Worm (Caenorhabditis elegans) whole organism, mixed stage, embryonic: ENCODE measurements around the gene faxc-1.

Source experiments
- M03D4.4 ChIP-seq: sonication (generic microtip); optimal IDR thresholded peaks from 2 replicates; lab custom pipeline; 2017; ENCODE audit warnings: mild to moderate bottlenecking, missing genetic modification characterization, missing compliant biosample characterization
- bed-3 ChIP-seq: fragments of 200-800 bp; sonication (Bioruptor generic); optimal IDR thresholded peaks from 3 replicates; lab custom pipeline; 2018; ENCODE audit warnings: mild to moderate bottlenecking, missing genetic modification characterization, moderate library complexity, missing compliant biosample characterization
- blmp-1 ChIP-seq: fragments of 150-350 bp; optimal IDR thresholded peaks from 2 replicates; lab custom pipeline; 2014; ENCODE audit warnings: missing biosample characterization, missing genetic modification characterization
- ceh-39 ChIP-seq: fragments of 150-350 bp; optimal IDR thresholded peaks from 2 replicates; lab custom pipeline; 2014; ENCODE audit warnings: missing biosample characterization, missing genetic modification characterization
- ceh-83 ChIP-seq: fragments of 200-800 bp; sonication (Bioruptor generic); optimal IDR thresholded peaks from 2 replicates; lab custom pipeline; 2018; ENCODE audit warnings: mild to moderate bottlenecking, missing genetic modification characterization, missing compliant biosample characterization
- ces-1 ChIP-seq: fragments of 150-350 bp; optimal IDR thresholded peaks from 2 replicates; lab custom pipeline; 2014; ENCODE audit warnings: missing biosample characterization, missing genetic modification reagents, missing genetic modification characterization
- cnd-1 ChIP-seq: fragments of 200-800 bp; sonication (Bioruptor generic); optimal IDR thresholded peaks from 2 replicates; lab custom pipeline; 2018; ENCODE audit warnings: mild to moderate bottlenecking, missing genetic modification characterization, missing compliant biosample characterization
- elt-1 ChIP-seq: sonication (generic microtip); optimal IDR thresholded peaks from 2 replicates; lab custom pipeline; 2017; ENCODE audit warnings: missing genetic modification characterization, mild to moderate bottlenecking, missing compliant biosample characterization, antibody characterized with exemption, moderate library complexity, borderline replicate concordance; ENCODE audit not compliant: insufficient read depth
- elt-3 ChIP-seq: fragments of 150-350 bp; optimal IDR thresholded peaks from 2 replicates; lab custom pipeline; 2014; ENCODE audit warnings: missing biosample characterization, missing genetic modification characterization
- flh-1 ChIP-seq: fragments of 200-800 bp; sonication (Bioruptor generic); optimal IDR thresholded peaks from 2 replicates; lab custom pipeline; 2018; ENCODE audit warnings: mild to moderate bottlenecking, missing genetic modification characterization, moderate library complexity, missing compliant biosample characterization
- ham-2 ChIP-seq: fragments of 200-800 bp; sonication (Bioruptor generic); optimal IDR thresholded peaks from 2 replicates; lab custom pipeline; 2018; ENCODE audit warnings: mild to moderate bottlenecking, missing genetic modification characterization, missing compliant biosample characterization
- hlh-1 ChIP-seq: fragments of 150-350 bp; optimal IDR thresholded peaks from 2 replicates; lab custom pipeline; 2014; ENCODE audit warnings: missing biosample characterization, missing genetic modification reagents, missing genetic modification characterization
- lin-13 ChIP-seq: fragments of 150-350 bp; optimal IDR thresholded peaks from 2 replicates; lab custom pipeline; 2014; ENCODE audit warnings: missing biosample characterization, missing genetic modification characterization
- lin-32 ChIP-seq: fragments of 200-800 bp; sonication (Bioruptor generic); optimal IDR thresholded peaks from 2 replicates; lab custom pipeline; 2018; ENCODE audit warnings: mild to moderate bottlenecking, missing genetic modification characterization, missing compliant biosample characterization
- lsy-2 ChIP-seq: fragments of 150-350 bp; optimal IDR thresholded peaks from 2 replicates; lab custom pipeline; 2014; ENCODE audit warnings: missing biosample characterization, missing genetic modification characterization
- mab-5 ChIP-seq: fragments of 150-350 bp; optimal IDR thresholded peaks from 2 replicates; lab custom pipeline; 2014; ENCODE audit warnings: missing biosample characterization, missing genetic modification characterization
- mep-1 ChIP-seq: fragments of 150-350 bp; optimal IDR thresholded peaks from 2 replicates; lab custom pipeline; 2017; ENCODE audit warnings: missing biosample characterization, missing genetic modification reagents, missing genetic modification characterization, inconsistent platforms
- mls-2 ChIP-seq: sonication (generic microtip); optimal IDR thresholded peaks from 2 replicates; lab custom pipeline; 2016; ENCODE audit warnings: mild to moderate bottlenecking, missing genetic modification characterization, moderate library complexity, missing compliant biosample characterization
- nhr-12 ChIP-seq: fragments of 150-350 bp; optimal IDR thresholded peaks from 2 replicates; lab custom pipeline; 2014; ENCODE audit warnings: missing biosample characterization, missing genetic modification characterization
- nhr-2 ChIP-seq: fragments of 150-350 bp; optimal IDR thresholded peaks from 2 replicates; lab custom pipeline; 2014; ENCODE audit warnings: missing biosample characterization, missing genetic modification characterization
- nhr-237 ChIP-seq: fragments of 150-350 bp; optimal IDR thresholded peaks from 2 replicates; lab custom pipeline; 2014; ENCODE audit warnings: missing biosample characterization, missing genetic modification characterization
- nhr-28 ChIP-seq: fragments of 150-350 bp; optimal IDR thresholded peaks from 2 replicates; lab custom pipeline; 2014; ENCODE audit warnings: missing biosample characterization, missing genetic modification characterization
- nhr-76 ChIP-seq: sonication (generic microtip); optimal IDR thresholded peaks from 2 replicates; lab custom pipeline; 2017; ENCODE audit warnings: missing biosample characterization, missing genetic modification characterization
- pha-4 ChIP-seq: fragments of 150-350 bp; optimal IDR thresholded peaks from 2 replicates; lab custom pipeline; 2018; ENCODE audit warnings: missing biosample characterization, missing genetic modification reagents, missing genetic modification characterization
- sem-2 ChIP-seq: fragments of 200-800 bp; sonication (Bioruptor generic); optimal IDR thresholded peaks from 2 replicates; lab custom pipeline; 2018; ENCODE audit warnings: mild to moderate bottlenecking, missing genetic modification characterization, missing compliant biosample characterization
- sptf-1 ChIP-seq: sonication (generic microtip); optimal IDR thresholded peaks from 2 replicates; lab custom pipeline; 2017; ENCODE audit warnings: mild to moderate bottlenecking, missing genetic modification characterization, moderate library complexity, missing compliant biosample characterization
- tbx-8 ChIP-seq: fragments of 200-800 bp; sonication (Bioruptor generic); optimal IDR thresholded peaks from 2 replicates; lab custom pipeline; 2018; ENCODE audit warnings: mild to moderate bottlenecking, missing genetic modification characterization, moderate library complexity, missing compliant biosample characterization
- unc-39 ChIP-seq: fragments of 150-350 bp; optimal IDR thresholded peaks from 2 replicates; lab custom pipeline; 2014; ENCODE audit warnings: missing biosample characterization, missing genetic modification characterization
- unc-62 ChIP-seq: fragments of 150-350 bp; optimal IDR thresholded peaks from 2 replicates; lab custom pipeline; 2014; ENCODE audit warnings: missing biosample characterization, missing genetic modification reagents, missing genetic modification characterization
- zip-8 ChIP-seq: fragments of 150-350 bp; optimal IDR thresholded peaks from 2 replicates; lab custom pipeline; 2014; ENCODE audit warnings: missing biosample characterization, missing genetic modification characterization

Gene faxc-1

DNA sequence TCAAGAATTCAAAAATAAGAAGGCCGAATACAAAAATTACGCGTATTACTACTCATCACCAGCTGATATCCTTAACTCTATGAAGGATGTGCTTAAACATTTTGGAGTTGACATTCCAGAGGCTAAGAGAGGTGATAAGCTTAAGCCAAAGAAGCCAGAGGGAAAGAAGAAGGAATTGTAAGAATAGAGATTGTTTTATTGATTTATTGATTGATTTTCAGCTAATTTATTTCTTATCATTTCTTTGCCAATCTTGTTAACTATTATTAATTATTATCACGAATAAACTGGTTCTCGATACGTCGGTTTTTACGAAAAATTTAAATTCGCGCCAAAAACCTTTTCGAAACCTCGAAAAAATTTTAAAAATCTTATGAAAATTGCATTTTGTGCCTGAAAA is 22.2 kb upstream of the faxc-1 start:
- no peak for TF ChIP-seq elt-1 (tag; lab: Kevin White, UChicago)
- TF ChIP-seq sem-2: no peak
- no peak for TF ChIP-seq pha-4 (tag; lab: Kevin White, UChicago)
- no peak for TF ChIP-seq elt-3 (tag; lab: Kevin White, UChicago)
- TF ChIP-seq lin-13 (tag; lab: Kevin White, UChicago): no peak
- TF ChIP-seq tbx-8 (GFP tag; lab: Kevin White, UChicago): no peak
- no peak for TF ChIP-seq nhr-2 (tag; lab: Kevin White, UChicago)
- no peak for TF ChIP-seq blmp-1
- TF ChIP-seq nhr-12 (tag; lab: Kevin White, UChicago): no peak
- no peak for TF ChIP-seq ces-1 (GFP tag; lab: Kevin White, UChicago)
- no peak for TF ChIP-seq mep-1 (tag; lab: Kevin White, UChicago)
- no peak for TF ChIP-seq ceh-39 (tag; lab: Kevin White, UChicago)
- TF ChIP-seq unc-39 (tag; lab: Kevin White, UChicago): no peak
- TF ChIP-seq flh-1: no peak
- TF ChIP-seq ceh-83: no peak

DNA sequence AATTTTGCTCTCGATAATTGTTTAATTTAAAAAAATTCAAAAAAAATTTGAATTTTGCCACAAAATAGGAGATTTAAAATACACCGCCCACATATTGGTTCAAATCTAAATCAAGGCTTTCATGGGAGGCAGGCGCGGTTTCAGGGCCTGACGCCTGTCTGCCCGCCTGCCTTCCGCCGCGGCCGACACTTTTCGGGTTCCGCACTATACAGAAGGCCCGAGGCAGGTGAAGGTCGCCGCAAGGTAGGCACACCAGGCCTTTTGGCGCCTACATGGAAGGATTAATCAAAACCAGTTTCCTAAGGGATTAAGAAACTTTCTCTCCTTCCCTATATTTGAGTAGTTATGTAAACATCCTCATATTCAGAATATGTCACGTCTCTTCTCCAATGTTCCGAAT is 21.4 kb upstream of the faxc-1 start, which contains the start of gene Y57A10A.24:
TSS of gene Y57A10A.24 (plus strand) at position 396 of the 400 bp plus-strand sequence.
- TF ChIP-seq ces-1 (GFP tag; lab: Kevin White, UChicago): no peak
- TF ChIP-seq sptf-1 (tag; lab: Kevin White, UChicago): peak; percentile 17

DNA sequence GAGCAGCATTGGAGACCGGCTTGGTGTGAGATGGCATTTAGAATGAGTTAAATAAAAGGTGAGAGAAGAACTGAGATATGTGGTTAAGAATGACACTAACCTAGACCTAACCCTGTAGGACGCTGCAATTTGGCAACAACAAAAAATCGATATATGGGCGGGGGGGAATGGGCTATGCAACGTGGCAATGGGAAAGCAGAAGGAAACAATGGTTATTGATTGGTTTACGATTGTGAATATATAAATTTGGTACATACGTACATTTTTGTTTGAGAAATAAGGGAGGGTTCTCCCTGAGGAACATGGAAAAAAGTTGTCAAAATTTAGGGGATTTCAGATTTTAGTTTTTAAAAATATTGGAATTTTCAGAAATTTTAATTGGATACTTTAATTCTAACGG is 14.9 kb upstream of the faxc-1 start, which contains the start of gene tag-276:
TSS of gene tag-276 (minus strand) at position 101 of the 400 bp plus-strand sequence.
- TF ChIP-seq nhr-28 (no peak), pha-4 (tag; lab: Kevin White, UChicago) (no peak), cnd-1 (tag; lab: Kevin White, UChicago) (no peak), nhr-237 (no peak), nhr-76 (no peak)
- TF ChIP-seq, all 35 proteins: peak for 0

DNA sequence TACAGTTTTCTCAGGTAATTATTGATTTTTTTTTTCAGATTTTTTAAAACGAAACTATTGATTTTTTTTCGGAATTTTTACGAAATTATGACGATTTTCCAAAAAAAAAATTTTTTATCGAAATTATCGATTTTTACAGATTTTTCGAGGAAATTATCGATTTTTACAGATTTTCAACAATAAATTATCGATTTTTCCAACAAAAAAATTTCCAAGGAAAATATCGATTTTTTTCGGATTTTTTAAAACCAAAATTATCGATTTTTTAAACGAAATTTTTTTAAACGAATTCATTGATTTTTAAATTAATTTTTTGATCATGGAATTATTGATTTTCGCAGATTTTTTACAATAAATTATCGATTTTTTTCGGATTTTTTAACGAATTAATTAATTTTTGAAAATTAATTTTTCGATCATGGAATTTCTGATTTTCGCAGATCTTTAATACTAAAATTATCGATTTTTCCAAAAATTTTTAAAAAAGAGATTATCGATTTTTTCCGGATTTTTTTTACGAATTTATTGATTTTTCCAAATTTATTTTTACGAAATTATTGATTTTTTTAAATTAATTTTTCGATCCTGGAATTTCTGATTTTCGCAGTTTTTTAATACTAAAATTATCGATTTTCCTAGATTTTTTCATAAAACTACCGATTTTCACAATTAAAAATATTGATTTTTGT is 8.3 kb upstream of the faxc-1 start:
- TF ChIP-seq elt-3 (tag; lab: Kevin White, UChicago) (no peak), pha-4 (tag; lab: Kevin White, UChicago) (no peak), lin-32 (no peak), mab-5 (tag; lab: Kevin White, UChicago) (no peak), mep-1 (tag; lab: Kevin White, UChicago) (no peak), elt-1 (tag; lab: Kevin White, UChicago) (no peak), ces-1 (GFP tag; lab: Kevin White, UChicago) (peak; percentile 38)

DNA sequence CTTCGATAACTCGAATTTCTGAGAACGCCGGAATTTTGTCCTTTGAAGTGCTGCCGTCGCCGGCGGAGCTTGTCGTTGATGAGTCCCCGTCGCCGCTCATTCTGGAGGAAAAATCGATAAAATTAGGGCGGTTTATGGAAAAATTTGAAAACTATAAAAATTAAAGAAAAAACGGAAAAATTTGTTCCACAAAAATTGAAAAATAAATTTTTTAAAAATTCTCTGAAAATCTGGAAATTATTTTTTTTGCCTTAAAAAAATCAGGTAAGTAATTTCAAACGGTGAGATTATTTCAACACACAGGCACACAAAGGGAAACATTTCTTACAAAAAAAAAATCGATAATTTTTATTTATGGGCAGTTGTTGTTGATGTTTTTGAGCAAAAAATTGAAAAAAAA is 7.5 kb upstream of the faxc-1 start, which contains the start of gene parn-2:
TSS of gene parn-2 (minus strand) at position 101 of the 400 bp plus-strand sequence.
- no peak for TF ChIP-seq elt-3 (tag; lab: Kevin White, UChicago)
- TF ChIP-seq cnd-1 (tag; lab: Kevin White, UChicago): no peak
- no peak for TF ChIP-seq pha-4 (tag; lab: Kevin White, UChicago)
- no peak for TF ChIP-seq ceh-83
- no peak for TF ChIP-seq sem-2
- TF ChIP-seq nhr-76: no peak
- TF ChIP-seq zip-8 (tag; lab: Kevin White, UChicago): no peak
- no peak for TF ChIP-seq M03D4.4
- no peak for TF ChIP-seq mls-2 (tag; lab: Kevin White, UChicago)
- TF ChIP-seq nhr-237: no peak
- no peak for TF ChIP-seq nhr-12 (tag; lab: Kevin White, UChicago)

DNA sequence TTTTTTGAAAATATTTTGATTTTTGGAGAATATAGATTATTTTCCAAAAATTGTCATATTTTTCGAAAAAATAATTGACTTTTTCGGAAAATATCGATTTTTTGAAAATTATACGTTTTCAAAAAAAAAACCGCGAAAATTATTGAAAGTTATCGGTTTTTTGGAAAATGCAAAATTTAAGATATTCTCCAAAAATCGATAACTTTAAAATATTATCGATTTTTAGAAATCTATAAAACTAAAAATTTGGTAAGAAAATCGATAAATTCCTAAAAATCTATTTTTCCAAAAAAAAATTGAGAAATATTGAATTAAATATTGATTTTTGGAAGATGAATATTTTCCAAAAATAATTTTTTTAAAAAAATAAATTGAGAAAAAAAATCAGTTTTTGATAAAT is 6.9 kb upstream of the faxc-1 start:
- TF ChIP-seq lsy-2 (tag; lab: Kevin White, UChicago) (no peak), elt-1 (tag; lab: Kevin White, UChicago) (no peak), unc-62 (no peak), M03D4.4 (no peak), sptf-1 (tag; lab: Kevin White, UChicago) (no peak), mab-5 (tag; lab: Kevin White, UChicago) (no peak), nhr-2 (tag; lab: Kevin White, UChicago) (no peak), nhr-28 (no peak), nhr-76 (no peak), ham-2 (GFP tag; lab: Kevin White, UChicago) (no peak), nhr-12 (tag; lab: Kevin White, UChicago) (no peak), ceh-83 (no peak), tbx-8 (GFP tag; lab: Kevin White, UChicago) (no peak), elt-3 (tag; lab: Kevin White, UChicago) (no peak), bed-3 (no peak), zip-8 (tag; lab: Kevin White, UChicago) (no peak), hlh-1 (no peak), sem-2 (no peak)
